Fruit fly (Drosophila melanogaster) whole organism, adult: ENCODE data around the gene ph-p.

Source experiments
- CG11617 ChIP-seq: fragments of 200-800 bp; sonication (Bioruptor generic); optimal IDR thresholded peaks from 2 replicates; lab custom pipeline; 2017; ENCODE audit warnings: mild to moderate bottlenecking, missing biosample characterization, missing genetic modification reagents, missing genetic modification characterization
- CG12768 ChIP-seq: fragments of 200-800 bp; sonication (Bioruptor generic); optimal IDR thresholded peaks from 2 replicates; lab custom pipeline; 2017; ENCODE audit warnings: missing biosample characterization, missing genetic modification characterization, mild to moderate bottlenecking, moderate library complexity, missing genetic modification reagents
- CG14711 ChIP-seq: fragments of 200-800 bp; sonication (Bioruptor generic); optimal IDR thresholded peaks from 2 replicates; lab custom pipeline; 2018; ENCODE audit warnings: missing biosample characterization, mild to moderate bottlenecking, missing genetic modification characterization, moderate library complexity
- CG1620 ChIP-seq: fragments of 200-800 bp; sonication (Bioruptor generic); optimal IDR thresholded peaks from 2 replicates; lab custom pipeline; 2016; ENCODE audit warnings: missing biosample characterization, missing genetic modification characterization
- CG33017 ChIP-seq: fragments of 200-800 bp; sonication (Bioruptor generic); optimal IDR thresholded peaks from 2 replicates; lab custom pipeline; 2018; ENCODE audit warnings: missing biosample characterization, mild to moderate bottlenecking, missing genetic modification characterization, moderate library complexity
- CG5204 ChIP-seq: fragments of 200-800 bp; sonication (Bioruptor generic); optimal IDR thresholded peaks from 2 replicates; lab custom pipeline; 2016; ENCODE audit warnings: missing biosample characterization, missing genetic modification characterization
- CG7045 ChIP-seq: fragments of 200-800 bp; sonication (Bioruptor generic); optimal IDR thresholded peaks from 2 replicates; lab custom pipeline; 2017; ENCODE audit warnings: missing biosample characterization, mild to moderate bottlenecking, missing genetic modification characterization
- CG7101 ChIP-seq: fragments of 200-800 bp; sonication (Bioruptor generic); optimal IDR thresholded peaks from 2 replicates; lab custom pipeline; 2018; ENCODE audit warnings: missing biosample characterization, mild to moderate bottlenecking, missing genetic modification characterization, moderate library complexity
- Clk ChIP-seq: fragments of 200-800 bp; sonication (Bioruptor generic); optimal IDR thresholded peaks from 2 replicates; lab custom pipeline; 2017; ENCODE audit warnings: missing biosample characterization, missing genetic modification characterization
- Crg-1 ChIP-seq: fragments of 200-800 bp; sonication (Bioruptor generic); optimal IDR thresholded peaks from 2 replicates; lab custom pipeline; 2016; ENCODE audit warnings: missing biosample characterization, missing genetic modification characterization
- Hr96 ChIP-seq: fragments of 200-800 bp; sonication (Bioruptor generic); optimal IDR thresholded peaks from 2 replicates; lab custom pipeline; 2016; ENCODE audit warnings: missing biosample characterization, missing genetic modification characterization
- Mnt ChIP-seq: fragments of 200-800 bp; sonication (Bioruptor generic); optimal IDR thresholded peaks from 2 replicates; lab custom pipeline; 2016; ENCODE audit warnings: missing biosample characterization, mild to moderate bottlenecking, missing genetic modification characterization
- bab1 ChIP-seq: fragments of 200-800 bp; sonication (Bioruptor generic); optimal IDR thresholded peaks from 3 replicates; lab custom pipeline; 2019; ENCODE audit warnings: missing biosample characterization, mild to moderate bottlenecking, missing genetic modification characterization, moderate library complexity
- cic ChIP-seq: fragments of 200-800 bp; sonication (Bioruptor generic); optimal IDR thresholded peaks from 2 replicates; lab custom pipeline; 2017; ENCODE audit warnings: missing biosample characterization, mild to moderate bottlenecking, missing genetic modification characterization, moderate library complexity
- cnc ChIP-seq, 2 experiments: fragments of >200 bp; optimal IDR thresholded peaks; 2 replicates each; lab custom pipeline; 2017
- kay ChIP-seq: fragments of 200-800 bp; sonication (Bioruptor generic); peaks from one replicate; lab custom pipeline; 2016; ENCODE audit warnings: missing biosample characterization, missing genetic modification characterization, borderline replicate concordance
- ovo ChIP-seq: fragments of 200-800 bp; sonication (Bioruptor generic); optimal IDR thresholded peaks from 2 replicates; lab custom pipeline; 2016; ENCODE audit warnings: missing biosample characterization, missing genetic modification characterization
- pad ChIP-seq: fragments of 200-800 bp; sonication (Bioruptor generic); optimal IDR thresholded peaks from 3 replicates; lab custom pipeline; 2017; ENCODE audit warnings: missing biosample characterization, missing genetic modification characterization, mild to moderate bottlenecking, moderate library complexity, missing genetic modification reagents
- tj ChIP-seq: fragments of 200-800 bp; sonication (Bioruptor generic); optimal IDR thresholded peaks from 3 replicates; lab custom pipeline; 2017; ENCODE audit warnings: missing biosample characterization, mild to moderate bottlenecking, missing genetic modification characterization, moderate library complexity
- toe ChIP-seq: fragments of 200-800 bp; sonication (Bioruptor generic); optimal IDR thresholded peaks from 2 replicates; lab custom pipeline; 2016; ENCODE audit warnings: missing biosample characterization, missing genetic modification characterization

The ph-p gene

DNA sequence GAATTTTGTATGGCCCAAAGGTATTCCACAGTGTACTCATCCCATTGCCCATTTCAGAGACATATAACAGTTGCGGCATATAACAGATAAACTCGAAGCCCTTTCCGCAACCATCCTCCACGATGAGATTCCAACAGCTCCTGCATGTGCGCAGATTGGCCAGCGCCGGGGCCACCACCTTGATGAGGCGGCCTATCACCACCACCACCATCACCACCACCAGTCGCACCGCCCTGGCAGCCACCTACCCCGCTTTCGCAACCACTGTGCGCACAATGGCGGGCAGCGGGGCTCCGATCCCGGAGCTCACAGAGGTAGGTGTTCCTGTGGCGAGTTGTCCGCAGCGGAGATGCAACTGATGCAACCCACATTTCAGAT lies 4.8 kb upstream of the ph-p start:
- TF ChIP-seq Clk (GFP tag; lab: Kevin White, UChicago) (no peak), toe (GFP tag; lab: Kevin White, UChicago) (no peak), Hr96 (GFP tag; lab: Kevin White, UChicago) (no peak), CG7101 (tag; lab: Kevin White, UChicago) (no peak), kay (GFP tag; lab: Kevin White, UChicago) (no peak), CG7045 (GFP tag; lab: Kevin White, UChicago) (no peak), cnc (optimal IDR thresholded peaks at IDR 0.05; lab: Kevin White, UChicago) (no peak), CG12768 (GFP tag; lab: Kevin White, UChicago) (no peak), CG5204 (GFP tag; lab: Kevin White, UChicago) (no peak), Crg-1 (GFP tag; lab: Kevin White, UChicago) (no peak), CG14711 (no peak)

DNA sequence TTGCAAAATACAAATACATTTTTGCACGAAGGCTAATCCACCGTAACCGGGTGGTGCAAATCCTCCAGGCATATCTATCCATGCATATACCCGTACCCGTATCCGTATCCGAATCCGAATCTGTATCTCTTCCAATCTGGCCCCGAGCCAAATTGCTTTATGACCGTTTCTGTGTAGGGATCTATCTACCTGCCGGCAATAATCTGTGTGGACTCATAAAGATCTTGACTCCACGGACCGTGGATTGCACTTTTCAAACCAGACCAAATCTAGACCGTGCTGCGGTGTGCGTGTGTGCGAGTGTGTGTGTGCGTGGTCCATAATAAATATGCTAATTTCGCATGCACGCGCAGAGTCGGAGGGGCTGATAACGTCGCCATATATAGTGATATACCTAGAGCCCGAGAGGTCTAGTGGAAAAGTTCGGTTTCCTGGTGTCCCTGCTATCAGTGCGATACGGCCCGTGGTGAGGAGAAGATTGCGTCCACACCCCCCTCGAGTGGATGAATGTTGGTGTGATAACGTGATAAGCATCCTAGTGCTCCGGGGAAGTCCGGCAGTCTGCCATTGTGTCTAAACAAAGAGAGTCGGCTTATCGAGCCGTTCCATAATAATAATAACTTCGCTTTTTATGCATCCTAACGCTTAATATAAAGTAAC lies 4.2 kb upstream of the ph-p start:
- TF ChIP-seq pad (GFP tag; lab: Kevin White, UChicago): no peak
- TF ChIP-seq Mnt (GFP tag; lab: Kevin White, UChicago): peak; percentile 73

DNA sequence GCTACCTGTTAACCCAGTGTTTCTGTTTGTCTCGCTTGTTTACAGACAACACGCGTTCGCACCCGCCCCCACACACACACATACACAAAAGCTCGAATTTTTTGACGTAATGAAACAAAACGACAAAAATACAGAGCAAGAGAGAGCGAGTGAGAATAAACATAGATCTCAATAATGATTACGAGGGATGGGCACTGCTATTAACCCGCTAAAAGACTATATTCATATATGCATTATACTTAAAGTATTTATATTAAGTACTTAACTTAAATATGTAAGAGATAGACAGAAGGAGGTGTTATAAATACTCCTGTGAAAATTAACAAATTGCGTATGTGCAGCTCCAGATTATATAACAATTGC lies 3.7 kb upstream of the ph-p start:
- TF ChIP-seq CG7045 (GFP tag; lab: Kevin White, UChicago) (peak; percentile 15), Mnt (GFP tag; lab: Kevin White, UChicago) (peak; percentile 90), toe (GFP tag; lab: Kevin White, UChicago) (peak; percentile 10), CG1620 (peak; percentile 63), Clk (GFP tag; lab: Kevin White, UChicago) (no peak), Hr96 (GFP tag; lab: Kevin White, UChicago) (peak; percentile 14), CG14711 (peak; percentile 62), cnc (optimal IDR thresholded peaks at IDR 0.05; lab: Kevin White, UChicago) (no peak), pad (GFP tag; lab: Kevin White, UChicago) (no peak), kay (GFP tag; lab: Kevin White, UChicago) (peak; percentile 41), CG12768 (GFP tag; lab: Kevin White, UChicago) (peak; percentile 35), CG11617 (GFP tag; lab: Kevin White, UChicago) (peak; percentile 63), CG7101 (tag; lab: Kevin White, UChicago) (peak; percentile 80), CG33017 (tag; lab: Kevin White, UChicago) (peak; percentile 31), CG5204 (GFP tag; lab: Kevin White, UChicago) (peak; percentile 11), tj (peak; percentile 22), ovo (GFP tag; lab: Kevin White, UChicago) (no peak), Crg-1 (GFP tag; lab: Kevin White, UChicago) (peak; percentile 49), bab1 (GFP tag; lab: Kevin White, UChicago) (no peak), cic (GFP tag; lab: Kevin White, UChicago) (peak; percentile 25)

DNA sequence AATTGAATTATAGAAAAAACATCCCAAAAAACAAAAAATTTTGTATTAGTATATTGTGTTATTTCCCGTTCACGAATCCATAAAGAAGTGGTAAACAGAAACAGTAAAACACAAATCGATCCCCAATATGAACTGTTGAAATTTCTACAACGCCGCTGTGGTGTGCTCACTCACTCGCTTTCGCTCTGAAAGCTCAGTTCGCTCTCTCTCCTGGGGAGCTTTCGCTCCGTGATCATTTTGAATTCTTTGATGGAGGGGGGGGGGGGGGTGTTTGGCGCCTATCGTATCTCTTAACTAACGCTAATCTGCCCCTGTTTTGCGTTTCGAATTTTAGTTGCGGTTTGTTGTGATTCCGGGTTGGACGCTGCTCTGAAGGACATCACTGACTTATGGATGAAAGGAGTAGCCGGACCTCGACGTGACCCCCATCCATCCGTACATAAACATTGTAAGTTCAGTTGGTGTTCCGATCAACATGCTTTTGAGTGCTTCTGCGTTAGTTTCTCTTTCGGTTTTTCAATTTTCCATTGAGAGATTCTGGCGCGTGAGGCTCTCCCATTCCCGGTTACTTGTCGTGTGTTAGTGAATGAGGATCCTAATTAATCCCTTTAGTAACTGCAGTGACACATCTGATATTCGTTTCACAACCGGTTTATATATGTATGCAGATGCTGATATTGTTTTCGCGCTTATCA lies 3.1 kb upstream of the ph-p start, which contains the start of gene D2hgdh:
Gene D2hgdh, plus strand, starts transcription at position 331 of the 695 bp plus-strand sequence.
- TF ChIP-seq ovo (GFP tag; lab: Kevin White, UChicago): peak; percentile 37
- TF ChIP-seq Hr96 (GFP tag; lab: Kevin White, UChicago): no peak
- no peak for TF ChIP-seq toe (GFP tag; lab: Kevin White, UChicago)
- TF ChIP-seq tj: no peak
- TF ChIP-seq bab1 (GFP tag; lab: Kevin White, UChicago): no peak
- no peak for TF ChIP-seq Mnt (GFP tag; lab: Kevin White, UChicago)
- peak; percentile 62 for TF ChIP-seq pad (GFP tag; lab: Kevin White, UChicago)
- peak; percentile 21 for TF ChIP-seq CG14711
- no peak for TF ChIP-seq CG1620
- peak; percentile 18 for TF ChIP-seq CG33017 (tag; lab: Kevin White, UChicago)
- no peak for TF ChIP-seq CG7045 (GFP tag; lab: Kevin White, UChicago)
- peak; percentile 88 for TF ChIP-seq cic (GFP tag; lab: Kevin White, UChicago)
- TF ChIP-seq CG7101 (tag; lab: Kevin White, UChicago): peak; percentile 65
- TF ChIP-seq CG11617 (GFP tag; lab: Kevin White, UChicago): no peak
- TF ChIP-seq CG12768 (GFP tag; lab: Kevin White, UChicago): no peak
- TF ChIP-seq kay (GFP tag; lab: Kevin White, UChicago): no peak
- TF ChIP-seq CG5204 (GFP tag; lab: Kevin White, UChicago): no peak
- TF ChIP-seq cnc (optimal IDR thresholded peaks at IDR 0.05; lab: Kevin White, UChicago): no peak
- TF ChIP-seq Clk (GFP tag; lab: Kevin White, UChicago): no peak
- TF ChIP-seq Crg-1 (GFP tag; lab: Kevin White, UChicago): no peak

DNA sequence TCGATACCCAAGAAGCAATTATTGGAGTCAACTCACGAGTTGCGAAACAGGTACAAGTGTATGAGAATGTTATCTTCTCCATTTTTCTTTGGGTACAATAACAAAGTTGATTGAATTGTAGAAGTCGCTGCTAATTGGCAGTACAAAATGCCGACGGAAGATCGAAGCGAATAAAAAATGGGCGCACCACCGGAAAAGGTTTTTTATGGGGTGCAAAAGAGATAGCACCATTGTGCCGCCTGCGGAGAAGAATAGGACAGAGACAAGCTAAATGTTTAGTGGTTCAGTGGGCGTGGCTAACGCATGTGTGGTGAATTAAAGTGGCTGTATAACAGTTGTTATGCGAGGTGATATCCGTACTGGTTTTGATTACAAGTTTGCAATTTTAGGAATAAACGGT lies 2.3 kb upstream of the ph-p start:
- TF ChIP-seq CG7101 (tag; lab: Kevin White, UChicago) (no peak), pad (GFP tag; lab: Kevin White, UChicago) (peak; percentile 61)

DNA sequence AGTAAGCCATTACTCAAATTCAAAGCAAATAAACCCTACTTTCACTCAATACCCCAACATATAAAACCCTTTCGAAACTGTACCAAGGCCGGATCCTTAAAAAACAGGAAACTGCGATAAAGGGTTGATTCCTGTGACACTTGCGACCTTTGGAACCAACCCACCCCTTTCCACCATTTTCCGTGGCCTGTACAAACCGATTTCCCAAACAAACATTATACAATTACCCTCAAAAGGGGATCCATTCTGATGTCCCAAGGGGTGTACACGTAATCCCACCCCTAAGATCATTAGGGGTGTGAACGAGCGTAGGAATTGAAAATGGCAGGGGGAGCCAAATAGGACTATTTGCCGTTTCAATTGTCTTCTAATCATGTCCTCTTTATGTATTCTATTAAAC lies 1.4 kb upstream of the ph-p start:
- no peak for TF ChIP-seq CG11617 (GFP tag; lab: Kevin White, UChicago)
- TF ChIP-seq ovo (GFP tag; lab: Kevin White, UChicago): no peak
- TF ChIP-seq Clk (GFP tag; lab: Kevin White, UChicago): no peak
- no peak for TF ChIP-seq CG5204 (GFP tag; lab: Kevin White, UChicago)
- no peak for TF ChIP-seq Mnt (GFP tag; lab: Kevin White, UChicago)
- TF ChIP-seq toe (GFP tag; lab: Kevin White, UChicago): no peak
- no peak for TF ChIP-seq CG7101 (tag; lab: Kevin White, UChicago)
- TF ChIP-seq Crg-1 (GFP tag; lab: Kevin White, UChicago): no peak
- TF ChIP-seq Hr96 (GFP tag; lab: Kevin White, UChicago): no peak
